Fruit fly (Drosophila melanogaster) whole organism, adult: ENCODE results near the gene CG8064.

Experiments
- CG11617 ChIP-seq: fragments of 200-800 bp; sonication (Bioruptor generic); optimal IDR thresholded peaks from 2 replicates; lab custom pipeline; 2017; ENCODE audit warnings: mild to moderate bottlenecking, missing biosample characterization, missing genetic modification reagents, missing genetic modification characterization
- CG12768 ChIP-seq: fragments of 200-800 bp; sonication (Bioruptor generic); optimal IDR thresholded peaks from 2 replicates; lab custom pipeline; 2017; ENCODE audit warnings: missing biosample characterization, missing genetic modification characterization, mild to moderate bottlenecking, moderate library complexity, missing genetic modification reagents
- CG14711 ChIP-seq: fragments of 200-800 bp; sonication (Bioruptor generic); optimal IDR thresholded peaks from 2 replicates; lab custom pipeline; 2018; ENCODE audit warnings: missing biosample characterization, mild to moderate bottlenecking, missing genetic modification characterization, moderate library complexity
- CG1620 ChIP-seq: fragments of 200-800 bp; sonication (Bioruptor generic); optimal IDR thresholded peaks from 2 replicates; lab custom pipeline; 2016; ENCODE audit warnings: missing biosample characterization, missing genetic modification characterization
- CG33017 ChIP-seq: fragments of 200-800 bp; sonication (Bioruptor generic); optimal IDR thresholded peaks from 2 replicates; lab custom pipeline; 2018; ENCODE audit warnings: missing biosample characterization, mild to moderate bottlenecking, missing genetic modification characterization, moderate library complexity
- CG5204 ChIP-seq: fragments of 200-800 bp; sonication (Bioruptor generic); optimal IDR thresholded peaks from 2 replicates; lab custom pipeline; 2016; ENCODE audit warnings: missing biosample characterization, missing genetic modification characterization
- CG7045 ChIP-seq: fragments of 200-800 bp; sonication (Bioruptor generic); optimal IDR thresholded peaks from 2 replicates; lab custom pipeline; 2017; ENCODE audit warnings: missing biosample characterization, mild to moderate bottlenecking, missing genetic modification characterization
- CG7101 ChIP-seq: fragments of 200-800 bp; sonication (Bioruptor generic); optimal IDR thresholded peaks from 2 replicates; lab custom pipeline; 2018; ENCODE audit warnings: missing biosample characterization, mild to moderate bottlenecking, missing genetic modification characterization, moderate library complexity
- Clk ChIP-seq: fragments of 200-800 bp; sonication (Bioruptor generic); optimal IDR thresholded peaks from 2 replicates; lab custom pipeline; 2017; ENCODE audit warnings: missing biosample characterization, missing genetic modification characterization
- Crg-1 ChIP-seq: fragments of 200-800 bp; sonication (Bioruptor generic); optimal IDR thresholded peaks from 2 replicates; lab custom pipeline; 2016; ENCODE audit warnings: missing biosample characterization, missing genetic modification characterization
- Hr96 ChIP-seq: fragments of 200-800 bp; sonication (Bioruptor generic); optimal IDR thresholded peaks from 2 replicates; lab custom pipeline; 2016; ENCODE audit warnings: missing biosample characterization, missing genetic modification characterization
- Mnt ChIP-seq: fragments of 200-800 bp; sonication (Bioruptor generic); optimal IDR thresholded peaks from 2 replicates; lab custom pipeline; 2016; ENCODE audit warnings: missing biosample characterization, mild to moderate bottlenecking, missing genetic modification characterization
- bab1 ChIP-seq: fragments of 200-800 bp; sonication (Bioruptor generic); optimal IDR thresholded peaks from 3 replicates; lab custom pipeline; 2019; ENCODE audit warnings: missing biosample characterization, mild to moderate bottlenecking, missing genetic modification characterization, moderate library complexity
- cic ChIP-seq: fragments of 200-800 bp; sonication (Bioruptor generic); optimal IDR thresholded peaks from 2 replicates; lab custom pipeline; 2017; ENCODE audit warnings: missing biosample characterization, mild to moderate bottlenecking, missing genetic modification characterization, moderate library complexity
- cnc ChIP-seq, 2 experiments: fragments of >200 bp; optimal IDR thresholded peaks; 2 replicates each; lab custom pipeline; 2017
- kay ChIP-seq: fragments of 200-800 bp; sonication (Bioruptor generic); peaks from one replicate; lab custom pipeline; 2016; ENCODE audit warnings: missing biosample characterization, missing genetic modification characterization, borderline replicate concordance
- ovo ChIP-seq: fragments of 200-800 bp; sonication (Bioruptor generic); optimal IDR thresholded peaks from 2 replicates; lab custom pipeline; 2016; ENCODE audit warnings: missing biosample characterization, missing genetic modification characterization
- pad ChIP-seq: fragments of 200-800 bp; sonication (Bioruptor generic); optimal IDR thresholded peaks from 3 replicates; lab custom pipeline; 2017; ENCODE audit warnings: missing biosample characterization, missing genetic modification characterization, mild to moderate bottlenecking, moderate library complexity, missing genetic modification reagents
- tj ChIP-seq: fragments of 200-800 bp; sonication (Bioruptor generic); optimal IDR thresholded peaks from 3 replicates; lab custom pipeline; 2017; ENCODE audit warnings: missing biosample characterization, mild to moderate bottlenecking, missing genetic modification characterization, moderate library complexity
- toe ChIP-seq: fragments of 200-800 bp; sonication (Bioruptor generic); optimal IDR thresholded peaks from 2 replicates; lab custom pipeline; 2016; ENCODE audit warnings: missing biosample characterization, missing genetic modification characterization

Gene CG8064

dm6 chr3R:18255281-18255680 lies 28.2 kb upstream of the CG8064 start, which contains the start of the genes Ada2a, Polr2D, Tgs1 and moi:
Ada2a (minus strand) TSS chr3R:18255487.
Polr2D (minus strand) TSS chr3R:18255487.
Tgs1 (plus strand) TSS chr3R:18255530.
moi (plus strand) TSS chr3R:18255530.
- TF ChIP-seq bab1 (GFP tag; lab: Kevin White, UChicago) (peak; percentile 57), cic (GFP tag; lab: Kevin White, UChicago) (no peak), CG14711 (tag; lab: Kevin White, UChicago) (no peak), Mnt (GFP tag; lab: Kevin White, UChicago) (peak; percentile 21)

dm6 chr3R:18260016-18260415 lies 23.4 kb upstream of the CG8064 start:
- no peak for TF ChIP-seq Mnt (GFP tag; lab: Kevin White, UChicago)
- no peak for TF ChIP-seq kay
- no peak for TF ChIP-seq CG12768 (GFP tag; lab: Kevin White, UChicago)
- no peak for TF ChIP-seq Clk
- TF ChIP-seq CG5204, result no peak
- TF ChIP-seq CG14711 (tag; lab: Kevin White, UChicago), result no peak
- TF ChIP-seq ovo (GFP tag; lab: Kevin White, UChicago), result no peak
- no peak for TF ChIP-seq CG7045 (GFP tag; lab: Kevin White, UChicago)
- TF ChIP-seq CG11617 (GFP tag; lab: Kevin White, UChicago), result no peak
- TF ChIP-seq cnc (optimal IDR thresholded peaks at IDR 0.05; lab: Kevin White, UChicago), result no peak
- no peak for TF ChIP-seq tj (GFP tag; lab: Kevin White, UChicago)
- no peak for TF ChIP-seq CG1620
- TF ChIP-seq Hr96 (GFP tag; lab: Kevin White, UChicago), result no peak
- TF ChIP-seq cic (GFP tag; lab: Kevin White, UChicago), result no peak
- TF ChIP-seq toe (GFP tag; lab: Kevin White, UChicago), result no peak
- TF ChIP-seq CG33017 (tag; lab: Kevin White, UChicago), result no peak
- TF ChIP-seq Crg-1 (GFP tag; lab: Kevin White, UChicago), result no peak
- TF ChIP-seq bab1 (GFP tag; lab: Kevin White, UChicago), result no peak
- TF ChIP-seq pad (GFP tag; lab: Kevin White, UChicago), result no peak

DNA sequence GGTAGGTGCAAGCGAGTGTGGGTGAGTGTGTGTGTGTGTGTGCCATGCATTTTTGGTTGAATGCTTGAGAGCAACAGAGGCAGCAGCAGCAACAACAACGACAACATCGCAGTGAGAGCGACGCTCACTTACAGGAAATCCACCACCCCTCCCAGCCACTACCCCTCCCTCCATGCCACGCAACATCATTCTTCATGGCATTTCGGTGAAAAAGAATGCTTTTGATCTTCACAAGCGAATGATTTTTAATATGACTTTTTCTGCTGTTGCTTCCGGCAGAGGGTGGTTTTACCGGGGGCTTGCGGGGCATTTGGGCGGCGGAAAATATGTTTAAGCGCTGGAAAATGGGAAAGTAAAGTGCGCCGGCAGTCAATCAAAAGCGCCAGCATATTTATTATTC lies 21.9 kb upstream of the CG8064 start:
- no peak for TF ChIP-seq pad (GFP tag; lab: Kevin White, UChicago)
- no peak for TF ChIP-seq kay
- TF ChIP-seq Hr96 (GFP tag; lab: Kevin White, UChicago), result no peak
- TF ChIP-seq CG11617 (GFP tag; lab: Kevin White, UChicago), result no peak

DNA sequence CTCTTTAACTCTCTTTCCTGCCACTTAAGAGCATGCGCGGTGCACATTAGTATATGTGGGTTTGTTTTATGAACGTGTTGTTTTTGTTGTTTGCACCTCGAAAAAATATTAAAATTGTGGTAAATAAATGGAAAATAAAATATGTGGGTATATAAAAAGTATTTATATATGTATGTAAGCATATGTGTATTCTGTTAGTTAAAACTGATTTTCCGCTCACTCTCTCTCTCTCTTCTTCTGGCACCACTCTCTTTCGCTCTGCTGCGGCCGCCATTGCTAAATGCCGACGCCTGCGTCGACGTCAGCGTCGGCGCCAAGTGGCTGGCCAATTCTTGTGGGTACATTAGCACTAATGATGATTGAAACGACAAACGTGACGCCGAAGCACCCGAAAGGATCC lies 18.2 kb upstream of the CG8064 start:
- TF ChIP-seq Mnt (GFP tag; lab: Kevin White, UChicago), result no peak
- no peak for TF ChIP-seq bab1 (GFP tag; lab: Kevin White, UChicago)
- no peak for TF ChIP-seq CG33017 (tag; lab: Kevin White, UChicago)
- no peak for TF ChIP-seq cic (GFP tag; lab: Kevin White, UChicago)
- no peak for TF ChIP-seq CG1620
- TF ChIP-seq CG11617 (GFP tag; lab: Kevin White, UChicago), result no peak

dm6 chr3R:18266665-18267064 lies 16.8 kb upstream of the CG8064 start:
- TF ChIP-seq CG7045 (GFP tag; lab: Kevin White, UChicago) (no peak), tj (GFP tag; lab: Kevin White, UChicago) (no peak), CG5204 (no peak), CG12768 (GFP tag; lab: Kevin White, UChicago) (no peak), CG7101 (tag; lab: Kevin White, UChicago) (no peak), toe (GFP tag; lab: Kevin White, UChicago) (no peak), CG14711 (tag; lab: Kevin White, UChicago) (no peak), Mnt (GFP tag; lab: Kevin White, UChicago) (no peak), Clk (no peak), Hr96 (GFP tag; lab: Kevin White, UChicago) (no peak), pad (GFP tag; lab: Kevin White, UChicago) (no peak)

dm6 chr3R:18267489-18267888 lies 16.0 kb upstream of the CG8064 start, which contains the start of gene CG18599:
CG18599 (plus strand) TSS chr3R:18267789.
- TF ChIP-seq Hr96 (GFP tag; lab: Kevin White, UChicago) (no peak), ovo (GFP tag; lab: Kevin White, UChicago) (no peak), CG14711 (tag; lab: Kevin White, UChicago) (no peak), CG5204 (no peak), Mnt (GFP tag; lab: Kevin White, UChicago) (no peak), Crg-1 (GFP tag; lab: Kevin White, UChicago) (no peak), toe (GFP tag; lab: Kevin White, UChicago) (no peak), tj (GFP tag; lab: Kevin White, UChicago) (no peak), CG11617 (GFP tag; lab: Kevin White, UChicago) (no peak), bab1 (GFP tag; lab: Kevin White, UChicago) (no peak)

DNA sequence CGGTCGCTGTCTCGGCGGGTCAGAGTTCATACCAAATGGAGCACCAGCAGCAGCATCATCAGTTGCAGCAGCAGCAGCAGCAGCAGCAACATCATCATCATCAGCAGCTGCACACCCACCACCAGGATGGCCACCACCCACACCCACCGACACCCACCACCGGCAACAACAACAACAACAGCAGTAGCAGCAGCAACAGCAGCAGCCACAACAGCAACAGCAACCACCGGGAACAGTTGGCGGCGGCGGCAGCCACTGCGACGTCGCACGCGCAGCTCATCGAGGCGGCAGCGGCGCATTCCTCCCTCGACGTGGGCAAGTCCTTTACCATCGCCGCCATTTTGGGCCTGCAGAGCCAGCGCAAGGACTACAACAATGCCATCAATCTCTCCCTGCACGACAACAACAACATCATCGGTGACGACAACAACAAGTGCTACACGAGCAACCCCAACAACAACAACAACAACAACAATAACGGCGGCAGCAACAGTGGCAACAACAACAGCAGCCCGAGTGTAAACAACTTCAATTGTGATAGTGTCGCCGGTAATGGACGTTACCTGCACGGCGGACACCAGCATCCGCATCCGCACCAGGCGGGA lies 13.6 kb upstream of the CG8064 start:
- TF ChIP-seq CG14711 (tag; lab: Kevin White, UChicago) (no peak), Mnt (GFP tag; lab: Kevin White, UChicago) (no peak), toe (GFP tag; lab: Kevin White, UChicago) (no peak), pad (GFP tag; lab: Kevin White, UChicago) (no peak), Clk (no peak), Hr96 (GFP tag; lab: Kevin White, UChicago) (no peak), cic (GFP tag; lab: Kevin White, UChicago) (no peak), CG12768 (GFP tag; lab: Kevin White, UChicago) (no peak), ovo (GFP tag; lab: Kevin White, UChicago) (no peak), cnc (optimal IDR thresholded peaks at IDR 0.05; lab: Kevin White, UChicago) (no peak), kay (no peak)
